Worm (Caenorhabditis elegans): Measurements from ENCODE around the gene Y73F4A.2.

ce11 chrIV:9080201-9080600, 37.1 kb upstream of the Y73F4A.2 start:
- TF ChIP-seq ceh-13 (GFP tag; optimal IDR thresholded peaks at IDR 0.05) (no peak), ets-7 (tag; optimal IDR thresholded peaks at IDR 0.05) (no peak), tbx-11 (GFP tag; IDR thresholded peaks at IDR 0.05) (no peak), ama-1 (optimal IDR thresholded peaks at IDR 0.05) (no peak), B0310.2 (tag; optimal IDR thresholded peaks at IDR 0.05) (no peak), tra-4 (tag; optimal IDR thresholded peaks at IDR 0.05) (no peak), sea-1 (GFP tag; conservative IDR thresholded peaks at IDR 0.05) (no peak), ceh-36 (tag; optimal IDR thresholded peaks at IDR 0.05) (no peak), F13C5.2 (tag; optimal IDR thresholded peaks at IDR 0.05) (no peak), hmg-4 (GFP tag; optimal IDR thresholded peaks at IDR 0.05) (no peak), pes-1 (GFP tag; IDR thresholded peaks at IDR 0.05) (no peak), hnd-1 (tag; optimal IDR thresholded peaks at IDR 0.05) (no peak)

Data from whole organism, early embryonic.